Worm (Caenorhabditis elegans) whole organism, L4 larva: ENCODE results near the gene F13A7.12.

ENCODE experiments used
- F26F4.8 ChIP-seq: fragments of 200-800 bp; sonication (Bioruptor generic); conservative IDR thresholded peaks from 2 replicates; pipeline ENCODE4 v1.3.6; 2022; ENCODE audit warnings: missing genetic modification characterization, missing compliant biosample characterization
- F49E8.2 ChIP-seq: sonication (generic microtip); optimal IDR thresholded peaks from 2 replicates; lab custom pipeline; 2016; ENCODE audit warnings: missing compliant biosample characterization, mild to moderate bottlenecking, missing genetic modification characterization, borderline replicate concordance
- R02D3.7 ChIP-seq: fragments of 150-350 bp; sonication (generic microtip); optimal IDR thresholded peaks from 3 replicates; lab custom pipeline; 2014; ENCODE audit warnings: missing biosample characterization, missing genetic modification characterization
- Y105C5A.15 ChIP-seq: fragments of 200-800 bp; sonication (Bioruptor generic); IDR thresholded peaks from 2 replicates; pipeline ENCODE4 v1.3.6; 2022; ENCODE audit warnings: missing genetic modification characterization, missing compliant biosample characterization
- Y48G9A.11 ChIP-seq: fragments of 200-800 bp; sonication (Bioruptor generic); IDR thresholded peaks from 2 replicates; pipeline ENCODE4 v1.3.6; 2022; ENCODE audit warnings: missing genetic modification reagents, missing genetic modification characterization, missing compliant biosample characterization
- Y75B8A.6 ChIP-seq: fragments of 200-800 bp; sonication (Bioruptor generic); IDR thresholded peaks from 2 replicates; pipeline ENCODE4 v1.3.6; 2022; ENCODE audit warnings: missing genetic modification reagents, missing genetic modification characterization, missing compliant biosample characterization
- ZK337.2 ChIP-seq: fragments of 200-800 bp; sonication (Bioruptor generic); IDR thresholded peaks from 2 replicates; pipeline ENCODE4 v1.3.6; 2022; ENCODE audit warnings: missing genetic modification reagents, missing genetic modification characterization, missing compliant biosample characterization
- ZK546.5 ChIP-seq, 2 experiments: sonication (generic microtip); optimal IDR thresholded peaks; 2 replicates each; lab custom pipeline; 2017; ENCODE audit warnings: missing biosample characterization in 2 of 2, missing genetic modification characterization in 2 of 2
- aha-1 ChIP-seq: fragments of 150-350 bp; peaks from one replicate; lab custom pipeline; 2014; ENCODE audit warnings: missing biosample characterization, missing genetic modification characterization
- aly-2 ChIP-seq: sonication (generic microtip); optimal IDR thresholded peaks from 2 replicates; lab custom pipeline; 2018; ENCODE audit warnings: missing biosample characterization, missing genetic modification characterization
- ama-1 ChIP-seq: fragments of 150-350 bp; optimal IDR thresholded peaks from 2 replicates; lab custom pipeline; 2014; ENCODE audit warnings: inconsistent platforms, mixed read lengths
- arid-1 ChIP-seq: fragments of 200-800 bp; sonication (Bioruptor generic); conservative IDR thresholded peaks from 2 replicates; pipeline ENCODE4 v1.3.6; 2022; ENCODE audit warnings: missing genetic modification reagents, missing genetic modification characterization, missing compliant biosample characterization
- ceh-28 ChIP-seq: fragments of 150-350 bp; optimal IDR thresholded peaks from 2 replicates; lab custom pipeline; 2014; ENCODE audit warnings: missing biosample characterization, missing genetic modification reagents, missing genetic modification characterization
- ceh-32 ChIP-seq: sonication (generic microtip); optimal IDR thresholded peaks from 2 replicates; lab custom pipeline; 2016; ENCODE audit warnings: mild to moderate bottlenecking, missing genetic modification characterization, missing compliant biosample characterization; ENCODE audit not compliant: poor library complexity
- ceh-62 ChIP-seq: sonication (generic microtip); optimal IDR thresholded peaks from 2 replicates; lab custom pipeline; 2017; ENCODE audit warnings: missing biosample characterization, missing genetic modification characterization
- cey-2 ChIP-seq: sonication (generic microtip); optimal IDR thresholded peaks from 3 replicates; lab custom pipeline; 2017; ENCODE audit warnings: missing genetic modification characterization, mild to moderate bottlenecking, missing compliant biosample characterization, antibody characterized with exemption, borderline replicate concordance; ENCODE audit not compliant: insufficient read depth
- ctbp-1 ChIP-seq: fragments of 200-800 bp; sonication (Bioruptor generic); IDR thresholded peaks from 2 replicates; pipeline ENCODE4 v1.3.6; 2022; ENCODE audit warnings: missing genetic modification reagents, missing genetic modification characterization, missing compliant biosample characterization
- daf-12 ChIP-seq: fragments of 150-350 bp; optimal IDR thresholded peaks from 2 replicates; lab custom pipeline; 2014; ENCODE audit warnings: missing biosample characterization, missing genetic modification reagents, missing genetic modification characterization
- daf-16 ChIP-seq, 3 experiments: sonication (generic microtip); optimal IDR thresholded peaks; 2 replicates each; lab custom pipeline; 2016 to 2017; ENCODE audit warnings: missing genetic modification characterization in 3 of 3, missing genetic modification reagents in 3 of 3, mild to moderate bottlenecking in 2 of 3, missing compliant biosample characterization in 2 of 3, missing biosample characterization in 1 of 3, moderate library complexity in 1 of 3
- daf-19 ChIP-seq: fragments of 200-800 bp; sonication (Bioruptor generic); conservative IDR thresholded peaks from 2 replicates; pipeline ENCODE4 v1.3.6; 2022; ENCODE audit warnings: missing genetic modification characterization, missing compliant biosample characterization
- dmd-8 ChIP-seq: fragments of 200-800 bp; sonication (Bioruptor generic); IDR thresholded peaks from 2 replicates; pipeline ENCODE4 v1.3.6; 2022; ENCODE audit warnings: missing genetic modification characterization, missing compliant biosample characterization
- dmd-9 ChIP-seq: fragments of 200-800 bp; sonication (Bioruptor generic); IDR thresholded peaks from 2 replicates; pipeline ENCODE4 v1.3.6; 2022; ENCODE audit warnings: missing genetic modification reagents, missing genetic modification characterization, missing compliant biosample characterization
- dpl-1 ChIP-seq: fragments of 150-350 bp; optimal IDR thresholded peaks from 2 replicates; lab custom pipeline; 2014; ENCODE audit warnings: missing biosample characterization, missing genetic modification reagents, missing genetic modification characterization
- dve-1 ChIP-seq: sonication (generic microtip); optimal IDR thresholded peaks from 2 replicates; lab custom pipeline; 2017; ENCODE audit warnings: antibody characterized with exemption, mild to moderate bottlenecking, missing genetic modification characterization, missing compliant biosample characterization; ENCODE audit not compliant: insufficient read depth
- gei-8 ChIP-seq: fragments of 200-800 bp; sonication (Bioruptor generic); optimal IDR thresholded peaks from 2 replicates; lab custom pipeline; 2018; ENCODE audit warnings: mild to moderate bottlenecking, missing genetic modification characterization, missing compliant biosample characterization
- hmg-1.1 ChIP-seq: fragments of 200-800 bp; sonication (Bioruptor generic); IDR thresholded peaks from 2 replicates; pipeline ENCODE4 v1.3.6; 2022; ENCODE audit warnings: missing genetic modification reagents, missing genetic modification characterization, missing compliant biosample characterization
- lim-7 ChIP-seq: fragments of 200-800 bp; sonication (Bioruptor generic); IDR thresholded peaks from 2 replicates; pipeline ENCODE4 v1.3.6; 2022; ENCODE audit warnings: missing genetic modification characterization, missing compliant biosample characterization
- lin-1 ChIP-seq: fragments of 200-800 bp; sonication (Bioruptor generic); IDR thresholded peaks from 2 replicates; pipeline ENCODE4 v1.3.6; 2022; ENCODE audit warnings: missing genetic modification reagents, missing genetic modification characterization, missing compliant biosample characterization
- lin-13 ChIP-seq: fragments of 150-350 bp; optimal IDR thresholded peaks from 2 replicates; lab custom pipeline; 2014; ENCODE audit warnings: missing biosample characterization, missing genetic modification reagents, missing genetic modification characterization
- lin-15B ChIP-seq: fragments of 150-350 bp; sonication (generic microtip); optimal IDR thresholded peaks from 3 replicates; lab custom pipeline; 2014; ENCODE audit warnings: missing biosample characterization, missing genetic modification characterization
- lin-39 ChIP-seq: fragments of 150-350 bp; optimal IDR thresholded peaks from 2 replicates; lab custom pipeline; 2014; ENCODE audit warnings: missing biosample characterization, missing genetic modification reagents, missing genetic modification characterization
- mdl-1 ChIP-seq, 2 experiments: fragments of 150-350 bp in 1 of 2; sonication (generic microtip) in 1 of 2; optimal IDR thresholded peaks; 2 replicates each; lab custom pipeline; 2014 to 2017; ENCODE audit warnings: missing biosample characterization in 2 of 2, missing genetic modification characterization in 2 of 2
- mep-1 ChIP-seq: fragments of 150-350 bp; sonication (generic microtip); optimal IDR thresholded peaks from 3 replicates; lab custom pipeline; 2014; ENCODE audit warnings: missing biosample characterization, missing genetic modification characterization
- mxl-2 ChIP-seq: fragments of 200-800 bp; sonication (Bioruptor generic); conservative IDR thresholded peaks from 2 replicates; pipeline ENCODE4 v1.3.6; 2022; ENCODE audit warnings: missing genetic modification reagents, missing genetic modification characterization, missing compliant biosample characterization
- nhr-11 ChIP-seq: fragments of 150-350 bp; optimal IDR thresholded peaks from 2 replicates; lab custom pipeline; 2014; ENCODE audit warnings: missing biosample characterization, missing genetic modification characterization
- nhr-111 ChIP-seq: fragments of 200-800 bp; sonication (Bioruptor generic); optimal IDR thresholded peaks from 2 replicates; lab custom pipeline; 2018; ENCODE audit warnings: mild to moderate bottlenecking, missing genetic modification characterization, missing compliant biosample characterization
- nhr-48 ChIP-seq: sonication (generic microtip); optimal IDR thresholded peaks from 2 replicates; lab custom pipeline; 2016; ENCODE audit warnings: mild to moderate bottlenecking, missing genetic modification characterization, missing compliant biosample characterization
- nhr-6 ChIP-seq: fragments of 150-350 bp; optimal IDR thresholded peaks from 2 replicates; lab custom pipeline; 2014; ENCODE audit warnings: missing biosample characterization, missing genetic modification characterization
- nhr-76 ChIP-seq: fragments of 150-350 bp; optimal IDR thresholded peaks from 2 replicates; lab custom pipeline; 2014; ENCODE audit warnings: missing biosample characterization, missing genetic modification characterization
- nhr-77 ChIP-seq: fragments of 150-350 bp; optimal IDR thresholded peaks from 2 replicates; lab custom pipeline; 2014; ENCODE audit warnings: missing biosample characterization, missing genetic modification characterization
- pha-4 ChIP-seq, 2 experiments: fragments of 150-350 bp in 1 of 2; fragments of 200-800 bp in 1 of 2; sonication (Bioruptor generic) in 1 of 2; IDR thresholded peaks in 1 of 2; optimal IDR thresholded peaks in 1 of 2; 2 replicates each; pipeline versions ENCODE4 v1.3.6 to Lab custom; 2014 to 2022; ENCODE audit warnings: missing genetic modification characterization in 2 of 2, missing genetic modification reagents in 2 of 2, missing biosample characterization in 1 of 2, missing compliant biosample characterization in 1 of 2
- php-3 ChIP-seq: fragments of 200-800 bp; sonication (Bioruptor generic); IDR thresholded peaks from 2 replicates; pipeline ENCODE4 v1.3.6; 2022; ENCODE audit warnings: missing genetic modification reagents, missing genetic modification characterization, missing compliant biosample characterization
- snpc-1.2 ChIP-seq: fragments of 200-800 bp; sonication (Bioruptor generic); IDR thresholded peaks from 2 replicates; pipeline ENCODE4 v1.3.6; 2022; ENCODE audit warnings: missing genetic modification reagents, missing genetic modification characterization, missing compliant biosample characterization
- spr-1 ChIP-seq: sonication (generic microtip); optimal IDR thresholded peaks from 2 replicates; lab custom pipeline; 2016; ENCODE audit warnings: mild to moderate bottlenecking, missing genetic modification characterization, missing compliant biosample characterization
- spr-3 ChIP-seq: fragments of 200-800 bp; sonication (Bioruptor generic); optimal IDR thresholded peaks from 2 replicates; lab custom pipeline; 2018; ENCODE audit warnings: mild to moderate bottlenecking, missing genetic modification characterization, missing compliant biosample characterization
- unc-130 ChIP-seq: sonication (generic microtip); optimal IDR thresholded peaks from 2 replicates; lab custom pipeline; 2016; ENCODE audit warnings: missing genetic modification reagents, missing genetic modification characterization, missing compliant biosample characterization
- zag-1 ChIP-seq: fragments of 150-350 bp; optimal IDR thresholded peaks from 2 replicates; lab custom pipeline; 2014; ENCODE audit warnings: missing biosample characterization, missing genetic modification characterization
- zfp-3 ChIP-seq: fragments of 200-800 bp; sonication (Bioruptor generic); conservative IDR thresholded peaks from 2 replicates; pipeline ENCODE4 v1.3.6; 2022; ENCODE audit warnings: missing genetic modification reagents, missing genetic modification characterization, missing compliant biosample characterization
- ztf-11 ChIP-seq: fragments of 150-350 bp; optimal IDR thresholded peaks from 2 replicates; lab custom pipeline; 2014; ENCODE audit warnings: missing biosample characterization, missing genetic modification characterization
- ztf-7 ChIP-seq: fragments of 150-350 bp; optimal IDR thresholded peaks from 2 replicates; lab custom pipeline; 2014; ENCODE audit warnings: missing biosample characterization, missing genetic modification characterization

F13A7.12 gene

ce11 chrV:16370039-16370438 is 25.8 kb upstream of the F13A7.12 start (continued):
- TF ChIP-seq ceh-62 (tag; lab: Kevin White, UChicago) (no peak), ztf-7 (tag; lab: Kevin White, UChicago) (peak; percentile 51), lin-39 (tag; lab: Kevin White, UChicago) (no peak), ZK546.5 (tag; optimal IDR thresholded peaks at IDR 0.05; lab: Kevin White, UChicago) (no peak), spr-1 (peak; percentile 85), lin-15B (tag; lab: Kevin White, UChicago) (no peak), Y75B8A.6 (GFP tag; lab: Robert Waterston, UW) (peak; percentile 82), php-3 (peak; percentile 80), aha-1 (tag; lab: Kevin White, UChicago) (peak; percentile 98), aly-2 (tag; lab: Kevin White, UChicago) (no peak), snpc-1.2 (GFP tag; lab: Robert Waterston, UW) (peak; percentile 82), nhr-48 (tag; lab: Kevin White, UChicago) (peak; percentile 74), gei-8 (peak; percentile 66), zag-1 (tag; lab: Kevin White, UChicago) (no peak), F26F4.8 (GFP tag; lab: Robert Waterston, UW) (peak; percentile 82; the same call in 1 of the 2 replicates), dmd-9 (GFP tag; lab: Robert Waterston, UW) (peak; percentile 75), pha-4 (GFP tag; IDR thresholded peaks at IDR 0.05; lab: Robert Waterston, UW) (peak; percentile 90), pha-4 (tag; optimal IDR thresholded peaks at IDR 0.05; lab: Kevin White, UChicago) (no peak), nhr-111 (peak; percentile 76), Y105C5A.15 (peak; percentile 83), nhr-76 (tag; lab: Kevin White, UChicago) (no peak), spr-3 (GFP tag; lab: Kevin White, UChicago) (peak; percentile 83), ama-1 (lab: Kevin White, UChicago) (no peak), lin-1 (peak; percentile 82), ctbp-1 (GFP tag; lab: Robert Waterston, UW) (peak; percentile 88; the same call in 1 of the 2 replicates), mep-1 (tag; lab: Kevin White, UChicago) (peak; percentile 91), daf-12 (tag; lab: Kevin White, UChicago) (no peak), nhr-11 (peak; percentile 37), zfp-3 (GFP tag; lab: Robert Waterston, UW) (peak; percentile 62; the same call in 1 of the 2 replicates), lin-13 (GFP tag; lab: Kevin White, UChicago) (peak; percentile 89), daf-19 (no peak), daf-16 (GFP tag; optimal IDR thresholded peaks at IDR 0.05; lab: Kevin White, UChicago) (peak; percentile 37 to 88), daf-16 (tag; optimal IDR thresholded peaks at IDR 0.05; lab: Kevin White, UChicago) (no peak), nhr-6 (peak; percentile 43), cey-2 (tag; lab: Kevin White, UChicago) (no peak), dpl-1 (GFP tag; lab: Kevin White, UChicago) (peak; percentile 48), ceh-32 (peak; percentile 9), ceh-28 (tag; lab: Kevin White, UChicago) (no peak), arid-1 (GFP tag; lab: Robert Waterston, UW) (peak; percentile 81; the same call in 1 of the 2 replicates), nhr-77 (tag; lab: Kevin White, UChicago) (no peak), Y48G9A.11 (peak; percentile 80), mdl-1 (tag; optimal IDR thresholded peaks at IDR 0.05; lab: Kevin White, UChicago) (peak in 1 of 2 experiments; percentile 10), lim-7 (peak; percentile 90), F49E8.2 (tag; lab: Kevin White, UChicago) (peak; percentile 84), dve-1 (tag; lab: Kevin White, UChicago) (peak; percentile 78), mxl-2 (GFP tag; lab: Robert Waterston, UW) (peak; percentile 72; the same call in 1 of the 2 replicates), ZK337.2 (GFP tag; lab: Robert Waterston, UW) (peak; percentile 83), ztf-11 (tag; lab: Kevin White, UChicago) (no peak), unc-130 (GFP tag; lab: Kevin White, UChicago) (peak; percentile 73), dmd-8 (peak; percentile 92), hmg-1.1 (peak; percentile 91), R02D3.7 (tag; lab: Kevin White, UChicago) (no peak)
